Fruit fly (Drosophila melanogaster) whole organism, embryonic: ENCODE data around the gene trbd.

ENCODE experiments used
- Antp ChIP-seq: fragments of 200-800 bp; sonication (Bioruptor generic); optimal IDR thresholded peaks from 3 replicates; lab custom pipeline; 2016; ENCODE audit warnings: missing biosample characterization, missing genetic modification characterization
- Atf-2 ChIP-seq: fragments of 200-800 bp; sonication (Bioruptor generic); optimal IDR thresholded peaks from 2 replicates; lab custom pipeline; 2016; ENCODE audit warnings: missing biosample characterization, missing genetic modification characterization
- B-H2 ChIP-seq: fragments of 200-800 bp; sonication (Bioruptor generic); optimal IDR thresholded peaks from 2 replicates; lab custom pipeline; 2018; ENCODE audit warnings: missing biosample characterization, mild to moderate bottlenecking, missing genetic modification characterization
- Bdp1 ChIP-seq: fragments of 200-800 bp; sonication (Bioruptor generic); optimal IDR thresholded peaks from 3 replicates; lab custom pipeline; 2016; ENCODE audit warnings: missing biosample characterization, missing genetic modification characterization
- CG10959 ChIP-seq: fragments of 200-800 bp; sonication (Bioruptor generic); IDR thresholded peaks from 2 replicates; pipeline ENCODE4 v1.3.6; 2022; ENCODE audit warnings: missing biosample characterization, missing genetic modification characterization
- CG11504 ChIP-seq: fragments of 200-800 bp; sonication (Bioruptor generic); optimal IDR thresholded peaks from 3 replicates; lab custom pipeline; 2019; ENCODE audit warnings: missing biosample characterization, mild to moderate bottlenecking, missing genetic modification characterization, moderate library complexity
- CG11723 ChIP-seq: fragments of 200-800 bp; sonication (Bioruptor generic); optimal IDR thresholded peaks from 2 replicates; lab custom pipeline; 2017; ENCODE audit warnings: missing biosample characterization, mild to moderate bottlenecking, missing genetic modification characterization
- CG1529 ChIP-seq: fragments of 200-800 bp; sonication (Bioruptor generic); optimal IDR thresholded peaks from 3 replicates; lab custom pipeline; 2018; ENCODE audit warnings: missing biosample characterization, missing genetic modification characterization
- CG17361 ChIP-seq: fragments of 200-800 bp; sonication (Bioruptor generic); IDR thresholded peaks from 3 replicates; pipeline ENCODE4 v1.3.6; 2022; ENCODE audit warnings: missing biosample characterization, missing genetic modification characterization
- CG34376 ChIP-seq: fragments of 200-800 bp; sonication (Bioruptor generic); optimal IDR thresholded peaks from 2 replicates; lab custom pipeline; 2018; ENCODE audit warnings: missing biosample characterization, mild to moderate bottlenecking, missing genetic modification characterization
- CG34422 ChIP-seq: fragments of 200-800 bp; sonication (Bioruptor generic); IDR thresholded peaks from 3 replicates; pipeline ENCODE4 v1.3.6; 2022; ENCODE audit warnings: missing biosample characterization, missing genetic modification characterization
- CG6765 ChIP-seq: fragments of 200-800 bp; sonication (Bioruptor generic); optimal IDR thresholded peaks from 3 replicates; lab custom pipeline; 2017; ENCODE audit warnings: missing biosample characterization, mild to moderate bottlenecking, missing genetic modification characterization
- CG7839 ChIP-seq: fragments of 200-800 bp; sonication (Bioruptor generic); optimal IDR thresholded peaks from 3 replicates; lab custom pipeline; 2018; ENCODE audit warnings: missing biosample characterization, mild to moderate bottlenecking, missing genetic modification characterization, moderate library complexity
- CG8290 ChIP-seq, 3 experiments: fragments of 200-800 bp; sonication (Bioruptor generic); optimal IDR thresholded peaks; 2 replicates each; lab custom pipeline; 2016 to 2019; ENCODE audit warnings: missing biosample characterization in 3 of 3, missing genetic modification characterization in 3 of 3, mild to moderate bottlenecking in 2 of 3, moderate library complexity in 1 of 3
- CG8924 ChIP-seq: fragments of 200-800 bp; optimal IDR thresholded peaks from 3 replicates; lab custom pipeline; 2019; ENCODE audit warnings: missing biosample characterization, mild to moderate bottlenecking, missing genetic modification characterization, moderate library complexity
- CG9437 ChIP-seq: fragments of 200-800 bp; sonication (Bioruptor generic); optimal IDR thresholded peaks from 2 replicates; lab custom pipeline; 2018; ENCODE audit warnings: missing biosample characterization, mild to moderate bottlenecking, missing genetic modification characterization
- CrebB ChIP-seq: fragments of 200-800 bp; sonication (Bioruptor generic); optimal IDR thresholded peaks from 3 replicates; lab custom pipeline; 2018; ENCODE audit warnings: missing biosample characterization, mild to moderate bottlenecking, missing genetic modification characterization
- Dip2 ChIP-seq: fragments of 200-800 bp; sonication (Bioruptor generic); IDR thresholded peaks from 2 replicates; pipeline ENCODE4 v1.3.6; 2022; ENCODE audit warnings: missing biosample characterization, missing genetic modification characterization
- Drgx ChIP-seq: fragments of 200-800 bp; sonication (Bioruptor generic); IDR thresholded peaks from 2 replicates; pipeline ENCODE4 v1.3.6; 2022; ENCODE audit warnings: missing biosample characterization, missing genetic modification characterization
- Hr3 ChIP-seq: fragments of 200-800 bp; sonication (Bioruptor generic); optimal IDR thresholded peaks from 3 replicates; lab custom pipeline; 2016; ENCODE audit warnings: missing biosample characterization, missing genetic modification characterization
- Pdp1 ChIP-seq, 2 experiments: fragments of 200-800 bp; sonication (Bioruptor generic); optimal IDR thresholded peaks; 3 replicates each; lab custom pipeline; 2016; ENCODE audit warnings: missing biosample characterization in 2 of 2, missing genetic modification characterization in 2 of 2, mild to moderate bottlenecking in 1 of 2, moderate library complexity in 1 of 2
- Ptx1 ChIP-seq: fragments of 200-800 bp; sonication (Bioruptor generic); IDR thresholded peaks from 2 replicates; pipeline ENCODE4 v1.3.6; 2022; ENCODE audit warnings: missing biosample characterization, missing genetic modification characterization
- Sox100B ChIP-seq: fragments of 200-800 bp; sonication (Bioruptor generic); optimal IDR thresholded peaks from 3 replicates; lab custom pipeline; 2018; ENCODE audit warnings: missing biosample characterization, mild to moderate bottlenecking, missing genetic modification characterization
- Stat92E ChIP-seq, 3 experiments: fragments of >200 bp in 2 of 3; fragments of 200-800 bp in 1 of 3; sonication (Bioruptor generic) in 1 of 3; optimal IDR thresholded peaks; 2 replicates each; lab custom pipeline; 2017 to 2019; ENCODE audit warnings: missing biosample characterization in 3 of 3, missing genetic modification characterization in 3 of 3, mild to moderate bottlenecking in 1 of 3, moderate library complexity in 1 of 3
- ac ChIP-seq: fragments of 200-800 bp; sonication (Bioruptor generic); optimal IDR thresholded peaks from 3 replicates; lab custom pipeline; 2017; ENCODE audit warnings: missing biosample characterization, mild to moderate bottlenecking, missing genetic modification characterization
- cg ChIP-seq: fragments of 200-800 bp; sonication (Bioruptor generic); optimal IDR thresholded peaks from 3 replicates; lab custom pipeline; 2019; ENCODE audit warnings: missing biosample characterization, mild to moderate bottlenecking, missing genetic modification characterization, moderate library complexity
- chn ChIP-seq: fragments of 200-800 bp; sonication (Bioruptor generic); optimal IDR thresholded peaks from 2 replicates; lab custom pipeline; 2016; ENCODE audit warnings: missing biosample characterization, missing genetic modification characterization
- crp ChIP-seq, 2 experiments: fragments of 200-800 bp; sonication (Bioruptor generic); optimal IDR thresholded peaks; 2 replicates in 1 of 2; 3 replicates in 1 of 2; lab custom pipeline; 2017; ENCODE audit warnings: missing biosample characterization in 2 of 2, missing genetic modification characterization in 2 of 2, mild to moderate bottlenecking in 1 of 2, moderate library complexity in 1 of 2
- cwo ChIP-seq: fragments of 200-800 bp; sonication (Bioruptor generic); optimal IDR thresholded peaks from 3 replicates; lab custom pipeline; 2017; ENCODE audit warnings: missing biosample characterization, missing genetic modification characterization, mild to moderate bottlenecking, moderate library complexity, missing genetic modification reagents
- exex ChIP-seq: fragments of 200-800 bp; sonication (Bioruptor generic); optimal IDR thresholded peaks from 4 replicates; lab custom pipeline; 2018; ENCODE audit warnings: missing biosample characterization, mild to moderate bottlenecking, missing genetic modification characterization, moderate library complexity
- gcm ChIP-seq: fragments of 200-800 bp; sonication (Bioruptor generic); optimal IDR thresholded peaks from 2 replicates; lab custom pipeline; 2019; ENCODE audit warnings: missing biosample characterization, mild to moderate bottlenecking, missing genetic modification characterization, moderate library complexity
- grn ChIP-seq: fragments of 200-800 bp; sonication (Bioruptor generic); optimal IDR thresholded peaks from 3 replicates; lab custom pipeline; 2017; ENCODE audit warnings: missing biosample characterization, missing genetic modification characterization
- ham ChIP-seq: fragments of 200-800 bp; sonication (Bioruptor generic); IDR thresholded peaks from 2 replicates; pipeline ENCODE4 v1.3.6; 2022; ENCODE audit warnings: missing biosample characterization, missing genetic modification characterization
- kni ChIP-seq: fragments of 200-800 bp; sonication (Bioruptor generic); optimal IDR thresholded peaks from 3 replicates; lab custom pipeline; 2017; ENCODE audit warnings: mild to moderate bottlenecking, missing biosample characterization, missing genetic modification reagents, missing genetic modification characterization
- lab ChIP-seq: fragments of 200-800 bp; sonication (Bioruptor generic); optimal IDR thresholded peaks from 3 replicates; lab custom pipeline; 2017; ENCODE audit warnings: missing biosample characterization, missing genetic modification characterization, mild to moderate bottlenecking, moderate library complexity, missing genetic modification reagents
- lola ChIP-seq, 3 experiments: fragments of >200 bp in 2 of 3; fragments of 200-800 bp in 1 of 3; sonication (Bioruptor generic) in 1 of 3; optimal IDR thresholded peaks; 2 replicates each; lab custom pipeline; 2017 to 2019; ENCODE audit warnings: missing biosample characterization in 3 of 3, missing genetic modification characterization in 3 of 3, mild to moderate bottlenecking in 1 of 3, moderate library complexity in 1 of 3
- onecut ChIP-seq: fragments of 200-800 bp; sonication (Bioruptor generic); IDR thresholded peaks from 2 replicates; pipeline ENCODE4 v1.3.6; 2022; ENCODE audit warnings: missing biosample characterization, missing genetic modification characterization
- p53 ChIP-seq: fragments of 200-800 bp; sonication (Bioruptor generic); optimal IDR thresholded peaks from 2 replicates; lab custom pipeline; 2016; ENCODE audit warnings: missing biosample characterization, missing genetic modification characterization
- pzg ChIP-seq: fragments of 200-800 bp; sonication (Bioruptor generic); optimal IDR thresholded peaks from 3 replicates; lab custom pipeline; 2018; ENCODE audit warnings: missing biosample characterization, mild to moderate bottlenecking, missing genetic modification characterization, moderate library complexity
- repo ChIP-seq: fragments of 200-800 bp; sonication (Bioruptor generic); optimal IDR thresholded peaks from 2 replicates; lab custom pipeline; 2016; ENCODE audit warnings: missing biosample characterization, missing genetic modification characterization
- slou ChIP-seq: fragments of 200-800 bp; sonication (Bioruptor generic); optimal IDR thresholded peaks from 3 replicates; lab custom pipeline; 2016; ENCODE audit warnings: missing biosample characterization, missing genetic modification characterization
- sob ChIP-seq: fragments of 200-800 bp; sonication (Bioruptor generic); IDR thresholded peaks from 2 replicates; pipeline ENCODE4 v1.3.6; 2022; ENCODE audit warnings: missing biosample characterization, missing genetic modification characterization
- stwl ChIP-seq: fragments of 200-800 bp; sonication (Bioruptor generic); optimal IDR thresholded peaks from 3 replicates; lab custom pipeline; 2018; ENCODE audit warnings: missing biosample characterization, mild to moderate bottlenecking, missing genetic modification characterization, moderate library complexity
- sug ChIP-seq: fragments of 200-800 bp; optimal IDR thresholded peaks from 2 replicates; lab custom pipeline; 2019; ENCODE audit warnings: missing biosample characterization, mild to moderate bottlenecking, missing genetic modification characterization, moderate library complexity
- toy ChIP-seq: fragments of 200-800 bp; sonication (Bioruptor generic); IDR thresholded peaks from 2 replicates; pipeline ENCODE4 v1.3.6; 2022; ENCODE audit warnings: missing biosample characterization, missing genetic modification characterization
- ttk ChIP-seq: fragments of 200-800 bp; sonication (Bioruptor generic); IDR thresholded peaks from 2 replicates; pipeline ENCODE4 v2.1.2; 2022; ENCODE audit warnings: missing biosample characterization, missing genetic modification characterization
- vvl ChIP-seq: fragments of 200-800 bp; sonication (Bioruptor generic); IDR thresholded peaks from 2 replicates; pipeline ENCODE4 v1.3.6; 2022; ENCODE audit warnings: missing biosample characterization, missing genetic modification characterization
- zfh2 ChIP-seq: fragments of 200-800 bp; sonication (Bioruptor generic); optimal IDR thresholded peaks from 2 replicates; lab custom pipeline; 2016; ENCODE audit warnings: missing biosample characterization, missing genetic modification characterization

Gene trbd

DNA sequence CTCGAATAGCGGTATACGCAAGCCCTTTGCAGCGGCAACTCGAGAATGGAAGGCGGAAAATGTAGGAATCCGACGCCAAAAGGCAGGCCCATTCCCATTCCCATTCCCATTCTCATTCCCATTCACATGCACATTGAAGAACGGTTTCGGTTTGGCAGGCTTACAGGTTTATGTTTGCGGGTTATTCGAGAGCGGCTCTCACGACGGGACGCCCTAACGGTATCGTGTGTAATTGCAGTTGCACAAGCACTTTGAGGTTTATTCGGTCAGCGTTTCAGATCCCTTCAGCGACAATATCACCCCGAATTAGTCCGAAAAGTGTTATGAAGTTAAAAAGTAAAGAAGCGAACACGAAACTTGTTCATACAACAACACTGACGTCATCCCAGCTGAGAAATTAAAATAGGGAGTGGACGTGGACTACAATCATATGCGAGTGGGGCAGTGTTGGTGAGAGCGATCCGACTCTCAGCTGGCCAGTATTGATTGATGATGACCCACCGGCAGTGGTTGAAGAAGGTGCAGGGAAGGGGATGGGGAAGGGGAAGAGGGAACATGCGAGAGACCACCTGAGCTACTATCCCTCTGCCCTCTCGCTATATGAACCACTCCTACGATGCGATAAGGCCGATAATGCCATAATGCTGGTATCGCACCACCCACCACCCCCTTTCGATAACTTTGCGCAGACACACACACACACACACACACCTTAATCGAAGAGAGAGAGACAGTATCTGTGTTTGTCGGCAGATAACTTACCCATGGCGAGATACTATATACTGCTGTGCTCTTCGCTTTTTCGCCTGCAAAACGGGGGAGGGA, 6.4 kb downstream of the trbd start (continued):
- TF ChIP-seq cg (GFP tag; lab: Kevin White, UChicago) (peak; percentile 98), stwl (tag; lab: Kevin White, UChicago) (peak; percentile 1), CG11723 (GFP tag; lab: Kevin White, UChicago) (no peak), ham (GFP tag; lab: Robert Waterston, UW) (no peak), crp (GFP tag; optimal IDR thresholded peaks at IDR 0.05; lab: Kevin White, UChicago) (peak in 1 of 2 experiments; percentile 67), Drgx (GFP tag; lab: Robert Waterston, UW) (no peak), Dip2 (GFP tag; lab: Robert Waterston, UW) (no peak), vvl (GFP tag; lab: Robert Waterston, UW) (no peak), sug (tag; lab: Kevin White, UChicago) (peak; percentile 89), gcm (GFP tag; lab: Kevin White, UChicago) (peak; percentile 43), lola (GFP tag; optimal IDR thresholded peaks at IDR 0.05; lab: Kevin White, UChicago) (no peak), pzg (GFP tag; lab: Kevin White, UChicago) (peak; percentile 12), exex (peak; percentile 82), lab (GFP tag; lab: Kevin White, UChicago) (peak; percentile 92), CG1529 (GFP tag; lab: Kevin White, UChicago) (no peak), ttk (GFP tag; lab: Robert Waterston, UW) (no peak), Bdp1 (no peak), onecut (GFP tag; lab: Robert Waterston, UW) (peak; percentile 88), ac (GFP tag; lab: Kevin White, UChicago) (no peak), CG10959 (no peak), CG7839 (tag; lab: Kevin White, UChicago) (no peak), CG17361 (GFP tag; lab: Robert Waterston, UW) (no peak), sob (GFP tag; lab: Robert Waterston, UW) (no peak), chn (GFP tag; lab: Kevin White, UChicago) (peak; percentile 56), CG8924 (no peak), CG8290 (GFP tag; optimal IDR thresholded peaks at IDR 0.05; lab: Kevin White, UChicago) (no peak), CG8290 (tag; optimal IDR thresholded peaks at IDR 0.05; lab: Kevin White, UChicago) (peak in 1 of 2 experiments; percentile 62), Ptx1 (GFP tag; lab: Robert Waterston, UW) (no peak), Atf-2 (GFP tag; lab: Kevin White, UChicago) (no peak), Stat92E (GFP tag; optimal IDR thresholded peaks at IDR 0.05; lab: Kevin White, UChicago) (no peak), cwo (GFP tag; lab: Kevin White, UChicago) (peak; percentile 73), Hr3 (no peak), CG34422 (no peak), Sox100B (GFP tag; lab: Kevin White, UChicago) (no peak), Antp (peak; percentile 3), p53 (GFP tag; lab: Kevin White, UChicago) (no peak), Pdp1 (GFP tag; optimal IDR thresholded peaks at IDR 0.05; lab: Kevin White, UChicago) (peak in 1 of 2 experiments; percentile 82), toy (GFP tag; lab: Robert Waterston, UW) (no peak), CG6765 (GFP tag; lab: Kevin White, UChicago) (peak; percentile 2), CG9437 (GFP tag; lab: Kevin White, UChicago) (no peak), repo (GFP tag; lab: Kevin White, UChicago) (no peak), zfh2 (GFP tag; lab: Kevin White, UChicago) (no peak), grn (peak; percentile 98), CG34376 (GFP tag; lab: Kevin White, UChicago) (peak; percentile 96), CrebB (peak; percentile 36), slou (GFP tag; lab: Kevin White, UChicago) (no peak), CG11504 (tag; lab: Kevin White, UChicago) (no peak), kni (GFP tag; lab: Kevin White, UChicago) (peak; percentile 79), B-H2 (GFP tag; lab: Kevin White, UChicago) (peak; percentile 58)
